Worm (Caenorhabditis elegans) whole organism, early embryonic: ENCODE measurements around the gene pas-2.

Source experiments
- B0310.2 ChIP-seq: sonication (generic microtip); optimal IDR thresholded peaks from 2 replicates; lab custom pipeline; 2016; ENCODE audit warnings: mild to moderate bottlenecking, missing genetic modification characterization, missing compliant biosample characterization
- F13C5.2 ChIP-seq: sonication (generic microtip); optimal IDR thresholded peaks from 2 replicates; lab custom pipeline; 2017; ENCODE audit warnings: mild to moderate bottlenecking, missing genetic modification characterization, inconsistent platforms, missing compliant biosample characterization
- aly-1 ChIP-seq: sonication (generic microtip); optimal IDR thresholded peaks from 2 replicates; lab custom pipeline; 2016; ENCODE audit warnings: missing genetic modification characterization, missing compliant biosample characterization
- ama-1 ChIP-seq: fragments of 150-350 bp; optimal IDR thresholded peaks from 2 replicates; lab custom pipeline; 2014
- ceh-13 ChIP-seq: fragments of 200-800 bp; sonication (Bioruptor generic); optimal IDR thresholded peaks from 2 replicates; lab custom pipeline; 2018; ENCODE audit warnings: mild to moderate bottlenecking, missing genetic modification characterization, missing compliant biosample characterization
- ceh-36 ChIP-seq: sonication (generic microtip); optimal IDR thresholded peaks from 2 replicates; lab custom pipeline; 2016; ENCODE audit warnings: missing genetic modification characterization, inconsistent platforms, missing compliant biosample characterization
- ets-7 ChIP-seq: sonication (generic microtip); optimal IDR thresholded peaks from 2 replicates; lab custom pipeline; 2016; ENCODE audit warnings: missing genotype, missing genetic modification characterization, missing compliant biosample characterization
- flt-1 ChIP-seq: fragments of 200-800 bp; sonication (Bioruptor generic); IDR thresholded peaks from 2 replicates; pipeline ENCODE4 v1.3.6; 2022; ENCODE audit warnings: missing genetic modification characterization, missing compliant biosample characterization
- hmbx-1 ChIP-seq: sonication (generic microtip); optimal IDR thresholded peaks from 2 replicates; lab custom pipeline; 2016; ENCODE audit warnings: mild to moderate bottlenecking, missing genetic modification characterization, missing compliant biosample characterization
- hmg-4 ChIP-seq: fragments of 200-800 bp; sonication (Bioruptor generic); optimal IDR thresholded peaks from 2 replicates; lab custom pipeline; 2018; ENCODE audit warnings: mild to moderate bottlenecking, missing genetic modification characterization, missing compliant biosample characterization
- hnd-1 ChIP-seq: sonication (generic microtip); optimal IDR thresholded peaks from 2 replicates; lab custom pipeline; 2016; ENCODE audit warnings: missing genetic modification characterization, missing compliant biosample characterization
- pes-1 ChIP-seq: fragments of 200-800 bp; sonication (Bioruptor generic); IDR thresholded peaks from 2 replicates; pipeline ENCODE4 v1.3.6; 2022; ENCODE audit warnings: missing genetic modification reagents, missing genetic modification characterization, missing compliant biosample characterization
- scrt-1 ChIP-seq: fragments of 200-800 bp; sonication (Bioruptor generic); IDR thresholded peaks from 2 replicates; pipeline ENCODE4 v1.3.6; 2022; ENCODE audit warnings: missing genetic modification characterization, missing compliant biosample characterization
- sea-1 ChIP-seq: fragments of 200-800 bp; sonication (Bioruptor generic); conservative IDR thresholded peaks from 2 replicates; pipeline ENCODE4 v1.3.6; 2022; ENCODE audit warnings: missing genetic modification characterization, missing compliant biosample characterization
- tbx-11 ChIP-seq: fragments of 200-800 bp; sonication (Bioruptor generic); IDR thresholded peaks from 2 replicates; pipeline ENCODE4 v1.3.6; 2022; ENCODE audit warnings: missing genetic modification characterization, missing compliant biosample characterization
- tbx-37 ChIP-seq: fragments of 200-800 bp; sonication (Bioruptor generic); conservative IDR thresholded peaks from 2 replicates; pipeline ENCODE4 v1.3.6; 2022; ENCODE audit warnings: missing genetic modification reagents, missing genetic modification characterization, missing compliant biosample characterization
- tra-4 ChIP-seq: sonication (generic microtip); optimal IDR thresholded peaks from 2 replicates; lab custom pipeline; 2017; ENCODE audit warnings: missing genetic modification characterization, missing compliant biosample characterization

pas-2 gene

ce11 chrV:10743649-10744048, 26.5 kb upstream of the pas-2 start, which contains the start of gene srj-22:
TSS of gene srj-22 (minus strand) at chrV:10743749.
- no peak for TF ChIP-seq ceh-13 (GFP tag; lab: Kevin White, UChicago)
- no peak for TF ChIP-seq hmg-4 (GFP tag; lab: Kevin White, UChicago)
- no peak for TF ChIP-seq hnd-1
- TF ChIP-seq tbx-11 = no peak
- no peak for TF ChIP-seq tbx-37 (GFP tag; lab: Robert Waterston, UW)
- no peak for TF ChIP-seq flt-1 (GFP tag; lab: Robert Waterston, UW)
- no peak for TF ChIP-seq tra-4 (tag; lab: Kevin White, UChicago)
- no peak for TF ChIP-seq aly-1 (tag; lab: Kevin White, UChicago)
- no peak for TF ChIP-seq hmbx-1 (tag; lab: Kevin White, UChicago)
- no peak for TF ChIP-seq sea-1 (GFP tag; lab: Robert Waterston, UW)
- no peak for TF ChIP-seq B0310.2 (tag; lab: Kevin White, UChicago)
- TF ChIP-seq pes-1 (GFP tag; lab: Robert Waterston, UW) = no peak
- no peak for TF ChIP-seq ceh-36 (tag; lab: Kevin White, UChicago)
- no peak for TF ChIP-seq ets-7
- TF ChIP-seq scrt-1 = no peak

- TF ChIP-seq aly-1 (tag; lab: Kevin White, UChicago) (no peak), ama-1 (lab: Kevin White, UChicago) (no peak), tra-4 (tag; lab: Kevin White, UChicago) (no peak), hmbx-1 (tag; lab: Kevin White, UChicago) (no peak), ceh-13 (GFP tag; lab: Kevin White, UChicago) (no peak), scrt-1 (no peak), tbx-37 (GFP tag; lab: Robert Waterston, UW) (no peak), B0310.2 (tag; lab: Kevin White, UChicago) (no peak), flt-1 (GFP tag; lab: Robert Waterston, UW) (no peak), tbx-11 (no peak), F13C5.2 (tag; lab: Kevin White, UChicago) (no peak), hnd-1 (no peak), pes-1 (GFP tag; lab: Robert Waterston, UW) (no peak), hmg-4 (GFP tag; lab: Kevin White, UChicago) (no peak), ceh-36 (tag; lab: Kevin White, UChicago) (no peak), ets-7 (no peak)
These were observed 25.1 kb upstream of the pas-2 start, which contains the start of gene srj-21 for ce11 chrV:10745034-10745433. TSS of gene srj-21 (plus strand) at chrV:10745334.

ce11 chrV:10747263-10747951, 22.8 kb upstream of the pas-2 start, which contains the start of the genes selt-1.2 and F28H7.2:
TSS of gene selt-1.2 (minus strand) at chrV:10747363.
TSS of gene F28H7.2 (plus strand) at chrV:10747901.
- TF ChIP-seq hnd-1 (no peak), tbx-37 (GFP tag; lab: Robert Waterston, UW) (no peak), hmg-4 (GFP tag; lab: Kevin White, UChicago) (no peak), flt-1 (GFP tag; lab: Robert Waterston, UW) (no peak)

ce11 chrV:10750630-10751029, 19.5 kb upstream of the pas-2 start, which contains the start of gene F28H7.3:
TSS of gene F28H7.3 (minus strand) at chrV:10750788.
- TF ChIP-seq hnd-1 (no peak), hmbx-1 (tag; lab: Kevin White, UChicago) (no peak)

ce11 chrV:10754050-10754449, 16.1 kb upstream of the pas-2 start, which contains the start of gene F28H7.7:
TSS of gene F28H7.7 (minus strand) at chrV:10754150.
- TF ChIP-seq flt-1 (GFP tag; lab: Robert Waterston, UW) = no peak
- no peak for TF ChIP-seq hmg-4 (GFP tag; lab: Kevin White, UChicago)
- TF ChIP-seq ets-7 = no peak
- no peak for TF ChIP-seq scrt-1
- TF ChIP-seq ceh-36 (tag; lab: Kevin White, UChicago) = no peak
- TF ChIP-seq ama-1 (lab: Kevin White, UChicago) = no peak

ce11 chrV:10756698-10757097, 13.5 kb upstream of the pas-2 start, which contains the start of gene irld-6:
TSS of gene irld-6 (minus strand) at chrV:10756798.
- TF ChIP-seq tbx-37 (GFP tag; lab: Robert Waterston, UW) (no peak), pes-1 (GFP tag; lab: Robert Waterston, UW) (no peak), flt-1 (GFP tag; lab: Robert Waterston, UW) (no peak), ceh-36 (tag; lab: Kevin White, UChicago) (no peak), hmg-4 (GFP tag; lab: Kevin White, UChicago) (no peak), F13C5.2 (tag; lab: Kevin White, UChicago) (no peak), tra-4 (tag; lab: Kevin White, UChicago) (no peak)

ce11 chrV:10757128-10757527, 13.0 kb upstream of the pas-2 start:
- no peak for TF ChIP-seq tbx-11
- no peak for TF ChIP-seq flt-1 (GFP tag; lab: Robert Waterston, UW)
- no peak for TF ChIP-seq hmg-4 (GFP tag; lab: Kevin White, UChicago)
- no peak for TF ChIP-seq hmbx-1 (tag; lab: Kevin White, UChicago)
- TF ChIP-seq hnd-1 = no peak
- TF ChIP-seq scrt-1 = no peak
- TF ChIP-seq sea-1 (GFP tag; lab: Robert Waterston, UW) = no peak
- no peak for TF ChIP-seq ama-1 (lab: Kevin White, UChicago)
- no peak for TF ChIP-seq ceh-36 (tag; lab: Kevin White, UChicago)
- no peak for TF ChIP-seq ceh-13 (GFP tag; lab: Kevin White, UChicago)

ce11 chrV:10758658-10759057, 11.5 kb upstream of the pas-2 start, which contains the start of gene F28H7.8:
TSS of gene F28H7.8 (plus strand) at chrV:10758958.
- TF ChIP-seq B0310.2 (tag; lab: Kevin White, UChicago) (no peak), ama-1 (lab: Kevin White, UChicago) (no peak)
